Worm (Caenorhabditis elegans): ENCODE measurements around the gene ced-6.
A peak's percentile ranks its signal among the peaks of the same experiment; 100 is the strongest.

The ced-6 gene

ce11 chrIII:5550844-5551243 is 44.7 kb upstream of the ced-6 start:
- TF ChIP-seq ztf-4 (tag; optimal IDR thresholded peaks at IDR 0.05), result peak; percentile 20
- TF ChIP-seq lir-3 (tag; optimal IDR thresholded peaks at IDR 0.05; ENCODE audit: poor library complexity), result peak; percentile 43
- TF ChIP-seq ama-1 (optimal IDR thresholded peaks at IDR 0.05), result peak; percentile 92
- TF ChIP-seq nhr-71 (tag; optimal IDR thresholded peaks at IDR 0.05), result peak; percentile 71
- TF ChIP-seq ceh-90 (tag; optimal IDR thresholded peaks at IDR 0.05), result no peak
- no peak for TF ChIP-seq ztf-11 (tag; optimal IDR thresholded peaks at IDR 0.05)
- TF ChIP-seq tbx-2 (tag; optimal IDR thresholded peaks at IDR 0.05), result peak; percentile 40
- TF ChIP-seq dpl-1 (GFP tag; optimal IDR thresholded peaks at IDR 0.05), result no peak
- peak in 1 of 2 experiments; percentile 22 for TF ChIP-seq lin-35 (GFP tag; optimal IDR thresholded peaks at IDR 0.05)
- no peak for TF ChIP-seq nhr-84 (tag; optimal IDR thresholded peaks at IDR 0.05)
- no peak for TF ChIP-seq hlh-17 (GFP tag; optimal IDR thresholded peaks at IDR 0.05; ENCODE audit: borderline replicate concordance)
- TF ChIP-seq tlp-1 (tag; optimal IDR thresholded peaks at IDR 0.05), result no peak
- no peak for TF ChIP-seq unc-86 (tag; optimal IDR thresholded peaks at IDR 0.05)
- TF ChIP-seq nhr-20 (tag; optimal IDR thresholded peaks at IDR 0.05), result peak; percentile 89
- TF ChIP-seq nhr-47 (tag; optimal IDR thresholded peaks at IDR 0.05), result peak; percentile 51
- TF ChIP-seq elt-2 (tag; optimal IDR thresholded peaks at IDR 0.05), result peak; percentile 36
- TF ChIP-seq aha-1 (tag; optimal IDR thresholded peaks at IDR 0.05), result no peak
- peak; percentile 5 for TF ChIP-seq swsn-7 (tag; optimal IDR thresholded peaks at IDR 0.05)
- peak; percentile 28 for TF ChIP-seq xbp-1 (tag; optimal IDR thresholded peaks at IDR 0.05)
- no peak for TF ChIP-seq efl-1 (optimal IDR thresholded peaks at IDR 0.05)
- peak in 1 of 2 experiments; percentile 64 for TF ChIP-seq efl-1 (GFP tag; optimal IDR thresholded peaks at IDR 0.05 in 1 of 2)
- TF ChIP-seq nhr-19 (GFP tag; conservative IDR thresholded peaks at IDR 0.05), result peak; percentile 45
- no peak for TF ChIP-seq nhr-76 (tag; optimal IDR thresholded peaks at IDR 0.05)
- peak; percentile 16 for TF ChIP-seq snu-23 (GFP tag; optimal IDR thresholded peaks at IDR 0.05)
- TF ChIP-seq nhr-90 (tag; optimal IDR thresholded peaks at IDR 0.05; ENCODE audit: poor library complexity), result peak; percentile 71

DNA sequence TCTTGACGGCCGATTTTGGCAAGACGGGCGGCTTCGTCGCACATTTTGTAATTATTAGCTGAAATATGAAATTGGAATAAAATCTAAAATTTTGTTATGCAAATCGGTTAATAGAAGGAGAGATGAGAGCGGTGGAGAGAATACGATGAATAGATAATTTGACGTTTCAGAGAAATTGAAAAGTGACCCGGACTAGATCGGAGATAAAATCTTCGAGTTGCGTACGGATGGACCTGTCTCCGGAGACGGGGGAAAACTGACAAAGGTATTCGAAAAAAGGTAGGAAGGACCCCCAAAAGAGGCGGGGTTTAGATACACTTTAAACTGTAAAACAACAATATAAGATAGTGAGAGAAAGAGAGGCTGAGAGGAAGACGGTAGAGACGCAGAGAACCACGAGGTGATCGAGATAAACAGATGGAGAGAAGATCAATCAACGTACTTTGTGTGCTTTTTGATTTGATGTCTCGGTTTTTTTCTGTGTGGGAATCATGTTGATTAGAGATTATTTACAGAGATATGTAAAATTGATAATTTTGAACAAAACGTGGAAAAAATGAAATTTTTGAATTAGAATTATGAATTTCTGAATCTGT is 43.4 kb upstream of the ced-6 start, which contains the start of gene F09F7.6:
Gene F09F7.6 (minus strand): TSS at position 64 of the 596 bp plus-strand sequence.
- TF ChIP-seq C34B4.2 (tag; optimal IDR thresholded peaks at IDR 0.05) (no peak), tbx-2 (tag; optimal IDR thresholded peaks at IDR 0.05) (peak; percentile 81), hlh-17 (GFP tag; optimal IDR thresholded peaks at IDR 0.05; ENCODE audit: borderline replicate concordance) (no peak), unc-98 (GFP tag; IDR thresholded peaks at IDR 0.05) (no peak), jun-1 (tag; optimal IDR thresholded peaks at IDR 0.05) (no peak), nhr-77 (tag; optimal IDR thresholded peaks at IDR 0.05) (no peak), lin-13 (GFP tag; optimal IDR thresholded peaks at IDR 0.05) (peak; percentile 4), mdl-1 (tag; optimal IDR thresholded peaks at IDR 0.05) (peak in 1 of 2 experiments; percentile 96), unc-86 (tag; optimal IDR thresholded peaks at IDR 0.05) (no peak), ceh-88 (GFP tag; IDR thresholded peaks at IDR 0.05) (no peak), ceh-8 (GFP tag; optimal IDR thresholded peaks at IDR 0.05) (no peak), sup-37 (GFP tag; optimal IDR thresholded peaks at IDR 0.05) (no peak), dsc-1 (tag; optimal IDR thresholded peaks at IDR 0.05) (peak; percentile 41), F16B12.6 (tag; optimal IDR thresholded peaks at IDR 0.05) (no peak), nhr-20 (tag; optimal IDR thresholded peaks at IDR 0.05) (peak; percentile 97), nhr-28 (tag; optimal IDR thresholded peaks at IDR 0.05) (no peak), ceh-82 (tag; optimal IDR thresholded peaks at IDR 0.05) (no peak), dpl-1 (GFP tag; optimal IDR thresholded peaks at IDR 0.05) (peak in 2 of 3 experiments; percentile 21 to 42), sox-4 (tag; optimal IDR thresholded peaks at IDR 0.05) (no peak), efl-1 (optimal IDR thresholded peaks at IDR 0.05) (peak; percentile 37 to 52), efl-1 (GFP tag; optimal IDR thresholded peaks at IDR 0.05 in 1 of 2) (peak in 1 of 2 experiments; percentile 96), pax-3 (tag; optimal IDR thresholded peaks at IDR 0.05) (no peak), C04F5.9 (tag; optimal IDR thresholded peaks at IDR 0.05) (peak; percentile 26), nhr-85 (tag) (peak; percentile 98), nhr-237 (tag; optimal IDR thresholded peaks at IDR 0.05) (no peak), nhr-90 (tag; optimal IDR thresholded peaks at IDR 0.05; ENCODE audit: poor library complexity) (peak; percentile 81), lir-3 (tag; optimal IDR thresholded peaks at IDR 0.05; ENCODE audit: poor library complexity) (peak; percentile 72), nhr-47 (tag; optimal IDR thresholded peaks at IDR 0.05) (peak; percentile 62), egl-13 (tag; optimal IDR thresholded peaks at IDR 0.05) (no peak), ces-1 (GFP tag; optimal IDR thresholded peaks at IDR 0.05) (no peak), lin-14 (GFP tag; optimal IDR thresholded peaks at IDR 0.05) (peak; percentile 89), mef-2 (tag; optimal IDR thresholded peaks at IDR 0.05) (no peak), snpc-4 (tag; optimal IDR thresholded peaks at IDR 0.05) (no peak), irx-1 (tag; optimal IDR thresholded peaks at IDR 0.05) (peak; percentile 10), mep-1 (tag; optimal IDR thresholded peaks at IDR 0.05) (peak; percentile 18), lin-39 (tag; optimal IDR thresholded peaks at IDR 0.05) (peak; percentile 25)

All from whole organism, L1 larva.